Worm (Caenorhabditis elegans): Measurements from ENCODE around the gene F33D4.6.

ce11 chrIV:7736616-7737015 lies 18.8 kb upstream of the F33D4.6 start:
- TF ChIP-seq F13C5.2 (tag; optimal IDR thresholded peaks at IDR 0.05), result no peak
- TF ChIP-seq ama-1 (optimal IDR thresholded peaks at IDR 0.05), result no peak
- no peak for TF ChIP-seq pes-1 (GFP tag; IDR thresholded peaks at IDR 0.05)
- TF ChIP-seq tbx-37 (GFP tag; conservative IDR thresholded peaks at IDR 0.05), result no peak
- TF ChIP-seq hmg-4 (GFP tag; optimal IDR thresholded peaks at IDR 0.05), result no peak
- TF ChIP-seq tbx-11 (GFP tag; IDR thresholded peaks at IDR 0.05), result no peak
- TF ChIP-seq ceh-36 (tag; optimal IDR thresholded peaks at IDR 0.05), result no peak
- no peak for TF ChIP-seq aly-1 (tag; optimal IDR thresholded peaks at IDR 0.05)
- TF ChIP-seq flt-1 (GFP tag; IDR thresholded peaks at IDR 0.05), result no peak
- TF ChIP-seq scrt-1 (GFP tag; IDR thresholded peaks at IDR 0.05), result no peak
- no peak for TF ChIP-seq ets-7 (tag; optimal IDR thresholded peaks at IDR 0.05)
- TF ChIP-seq tra-4 (tag; optimal IDR thresholded peaks at IDR 0.05), result no peak
